Fruit fly (Drosophila melanogaster): ENCODE data around the gene MME1.

Gene MME1

dm6 chr2L:7028990-7029389 lies 1.7 kb downstream of the MME1 start (continued):
- TF ChIP-seq sqz (GFP tag; optimal IDR thresholded peaks at IDR 0.05) (no peak), Hey (tag; optimal IDR thresholded peaks at IDR 0.05) (no peak), Six4 (GFP tag; optimal IDR thresholded peaks at IDR 0.05) (no peak), eve (GFP tag; optimal IDR thresholded peaks at IDR 0.05) (no peak), CG8089 (GFP tag; optimal IDR thresholded peaks at IDR 0.05) (no peak), ap (GFP tag; IDR thresholded peaks at IDR 0.05) (no peak), jumu (GFP tag; optimal IDR thresholded peaks at IDR 0.05) (no peak), BtbVII (GFP tag; optimal IDR thresholded peaks at IDR 0.05) (no peak), CG10462 (GFP tag; optimal IDR thresholded peaks at IDR 0.05) (no peak), knrl (GFP tag; IDR thresholded peaks at IDR 0.05; ENCODE audit: partially characterized antibody) (no peak), CG30020 (tag; optimal IDR thresholded peaks at IDR 0.05) (no peak), tio (GFP tag; optimal IDR thresholded peaks at IDR 0.05) (no peak), CTCF (GFP tag; optimal IDR thresholded peaks at IDR 0.05) (peak; percentile 74), zfh1 (GFP tag; IDR thresholded peaks at IDR 0.05) (no peak), GATAe (GFP tag; conservative IDR thresholded peaks at IDR 0.05) (no peak), CG7839 (tag; optimal IDR thresholded peaks at IDR 0.05) (no peak), Myb (GFP tag; optimal IDR thresholded peaks at IDR 0.05) (peak; percentile 15), mam (GFP tag; optimal IDR thresholded peaks at IDR 0.05) (no peak), E2f2 (GFP tag; IDR thresholded peaks at IDR 0.05) (0 out of 2 replicates have a peak, but pooled peaks have one; percentile 10), insv (GFP tag; optimal IDR thresholded peaks at IDR 0.05) (peak in 1 of 2 experiments; percentile 46), Mad (GFP tag; optimal IDR thresholded peaks at IDR 0.05) (no peak), bbx (GFP tag; IDR thresholded peaks at IDR 0.05; ENCODE audit: partially characterized antibody) (peak; percentile 42; the same call in 1 of the 2 replicates), lab (GFP tag; optimal IDR thresholded peaks at IDR 0.05) (no peak), tin (GFP tag; optimal IDR thresholded peaks at IDR 0.05) (no peak), CG42726 (GFP tag; IDR thresholded peaks at IDR 0.05; ENCODE audit: partially characterized antibody) (no peak), Bgb (GFP tag; IDR thresholded peaks at IDR 0.05; ENCODE audit: partially characterized antibody) (peak; percentile 55), chinmo (GFP tag; IDR thresholded peaks at IDR 0.05; ENCODE audit: partially characterized antibody) (peak; percentile 52; the same call in 1 of the 4 replicates), CG4328 (GFP tag; optimal IDR thresholded peaks at IDR 0.05) (no peak), crc (GFP tag; optimal IDR thresholded peaks at IDR 0.05) (no peak), CG15479 (GFP tag; optimal IDR thresholded peaks at IDR 0.05) (no peak), ERR (GFP tag; optimal IDR thresholded peaks at IDR 0.05) (no peak), pnt (GFP tag; optimal IDR thresholded peaks at IDR 0.05) (no peak), Spps (tag; optimal IDR thresholded peaks at IDR 0.05) (no peak), fd64A (GFP tag; optimal IDR thresholded peaks at IDR 0.05) (no peak), MBD-R2 (GFP tag; IDR thresholded peaks at IDR 0.05) (no peak), Gug (GFP tag; IDR thresholded peaks at IDR 0.05) (no peak), Sox102F (GFP tag; optimal IDR thresholded peaks at IDR 0.05) (no peak), CG17802 (tag; optimal IDR thresholded peaks at IDR 0.05) (no peak)

dm6 chr2L:7032517-7032951 lies 5.2 kb downstream of the MME1 start, which contains the start of the genes Rab30 and Caper:
Gene Rab30 (minus strand): TSS chr2L:7032606.
Gene Caper (plus strand): TSS chr2L:7032721.
- TF ChIP-seq CG34376 (GFP tag; optimal IDR thresholded peaks at IDR 0.05) (peak; percentile 22), CG9727 (GFP tag; optimal IDR thresholded peaks at IDR 0.05) (peak; percentile 48), CG14860 (GFP tag; IDR thresholded peaks at IDR 0.05; ENCODE audit: partially characterized antibody) (peak; percentile 98), Nf-YC (tag; optimal IDR thresholded peaks at IDR 0.05) (peak; percentile 68), CG7372 (GFP tag; IDR thresholded peaks at IDR 0.05) (peak; percentile 46; the same call in 1 of the 2 replicates), gfzf (GFP tag; optimal IDR thresholded peaks at IDR 0.05) (peak; percentile 45), eyg (GFP tag; optimal IDR thresholded peaks at IDR 0.05) (peak; percentile 16), stwl (tag; optimal IDR thresholded peaks at IDR 0.05) (peak; percentile 89), CG10267 (tag; optimal IDR thresholded peaks at IDR 0.05) (peak; percentile 71), so (GFP tag; IDR thresholded peaks at IDR 0.05) (no peak), HLHmδ (GFP tag; optimal IDR thresholded peaks at IDR 0.05) (no peak), CG6254 (GFP tag; optimal IDR thresholded peaks at IDR 0.05) (no peak), amos (GFP tag; IDR thresholded peaks at IDR 0.05; ENCODE audit: partially characterized antibody) (peak; percentile 99), Ada2b (GFP tag; IDR thresholded peaks at IDR 0.05) (peak; percentile 40; the same call in 1 of the 2 replicates), Oli (tag; optimal IDR thresholded peaks at IDR 0.05) (no peak)
